Worm (Caenorhabditis elegans) whole organism, mixed stage, embryonic: ENCODE results near the gene ufm-1.

Experiments
- M03D4.4 ChIP-seq: sonication (generic microtip); optimal IDR thresholded peaks from 2 replicates; lab custom pipeline; 2017; ENCODE audit warnings: mild to moderate bottlenecking, missing genetic modification characterization, missing compliant biosample characterization
- bed-3 ChIP-seq: fragments of 200-800 bp; sonication (Bioruptor generic); optimal IDR thresholded peaks from 3 replicates; lab custom pipeline; 2018; ENCODE audit warnings: mild to moderate bottlenecking, missing genetic modification characterization, moderate library complexity, missing compliant biosample characterization
- blmp-1 ChIP-seq: fragments of 150-350 bp; optimal IDR thresholded peaks from 2 replicates; lab custom pipeline; 2014; ENCODE audit warnings: missing biosample characterization, missing genetic modification characterization
- ceh-39 ChIP-seq: fragments of 150-350 bp; optimal IDR thresholded peaks from 2 replicates; lab custom pipeline; 2014; ENCODE audit warnings: missing biosample characterization, missing genetic modification characterization
- ceh-83 ChIP-seq: fragments of 200-800 bp; sonication (Bioruptor generic); optimal IDR thresholded peaks from 2 replicates; lab custom pipeline; 2018; ENCODE audit warnings: mild to moderate bottlenecking, missing genetic modification characterization, missing compliant biosample characterization
- ces-1 ChIP-seq: fragments of 150-350 bp; optimal IDR thresholded peaks from 2 replicates; lab custom pipeline; 2014; ENCODE audit warnings: missing biosample characterization, missing genetic modification reagents, missing genetic modification characterization
- cnd-1 ChIP-seq: fragments of 200-800 bp; sonication (Bioruptor generic); optimal IDR thresholded peaks from 2 replicates; lab custom pipeline; 2018; ENCODE audit warnings: mild to moderate bottlenecking, missing genetic modification characterization, missing compliant biosample characterization
- drap-1 ChIP-seq: fragments of 200-800 bp; sonication (Bioruptor generic); optimal IDR thresholded peaks from 3 replicates; lab custom pipeline; 2018; ENCODE audit warnings: mild to moderate bottlenecking, missing genetic modification characterization, missing compliant biosample characterization
- elt-3 ChIP-seq: fragments of 150-350 bp; optimal IDR thresholded peaks from 2 replicates; lab custom pipeline; 2014; ENCODE audit warnings: missing biosample characterization, missing genetic modification characterization
- flh-1 ChIP-seq: fragments of 200-800 bp; sonication (Bioruptor generic); optimal IDR thresholded peaks from 2 replicates; lab custom pipeline; 2018; ENCODE audit warnings: mild to moderate bottlenecking, missing genetic modification characterization, moderate library complexity, missing compliant biosample characterization
- ham-2 ChIP-seq: fragments of 200-800 bp; sonication (Bioruptor generic); optimal IDR thresholded peaks from 2 replicates; lab custom pipeline; 2018; ENCODE audit warnings: mild to moderate bottlenecking, missing genetic modification characterization, missing compliant biosample characterization
- hlh-1 ChIP-seq: fragments of 150-350 bp; optimal IDR thresholded peaks from 2 replicates; lab custom pipeline; 2014; ENCODE audit warnings: missing biosample characterization, missing genetic modification reagents, missing genetic modification characterization
- lin-13 ChIP-seq: fragments of 150-350 bp; optimal IDR thresholded peaks from 2 replicates; lab custom pipeline; 2014; ENCODE audit warnings: missing biosample characterization, missing genetic modification characterization
- lin-32 ChIP-seq: fragments of 200-800 bp; sonication (Bioruptor generic); optimal IDR thresholded peaks from 2 replicates; lab custom pipeline; 2018; ENCODE audit warnings: mild to moderate bottlenecking, missing genetic modification characterization, missing compliant biosample characterization
- lsy-2 ChIP-seq: fragments of 150-350 bp; optimal IDR thresholded peaks from 2 replicates; lab custom pipeline; 2014; ENCODE audit warnings: missing biosample characterization, missing genetic modification characterization
- mab-5 ChIP-seq: fragments of 150-350 bp; optimal IDR thresholded peaks from 2 replicates; lab custom pipeline; 2014; ENCODE audit warnings: missing biosample characterization, missing genetic modification characterization
- mep-1 ChIP-seq: fragments of 150-350 bp; optimal IDR thresholded peaks from 2 replicates; lab custom pipeline; 2017; ENCODE audit warnings: missing biosample characterization, missing genetic modification reagents, missing genetic modification characterization, inconsistent platforms
- mls-2 ChIP-seq: sonication (generic microtip); optimal IDR thresholded peaks from 2 replicates; lab custom pipeline; 2016; ENCODE audit warnings: mild to moderate bottlenecking, missing genetic modification characterization, moderate library complexity, missing compliant biosample characterization
- nhr-12 ChIP-seq: fragments of 150-350 bp; optimal IDR thresholded peaks from 2 replicates; lab custom pipeline; 2014; ENCODE audit warnings: missing biosample characterization, missing genetic modification characterization
- nhr-2 ChIP-seq: fragments of 150-350 bp; optimal IDR thresholded peaks from 2 replicates; lab custom pipeline; 2014; ENCODE audit warnings: missing biosample characterization, missing genetic modification characterization
- nhr-237 ChIP-seq: fragments of 150-350 bp; optimal IDR thresholded peaks from 2 replicates; lab custom pipeline; 2014; ENCODE audit warnings: missing biosample characterization, missing genetic modification characterization
- nhr-28 ChIP-seq: fragments of 150-350 bp; optimal IDR thresholded peaks from 2 replicates; lab custom pipeline; 2014; ENCODE audit warnings: missing biosample characterization, missing genetic modification characterization
- nhr-76 ChIP-seq: sonication (generic microtip); optimal IDR thresholded peaks from 2 replicates; lab custom pipeline; 2017; ENCODE audit warnings: missing biosample characterization, missing genetic modification characterization
- pha-4 ChIP-seq: fragments of 150-350 bp; optimal IDR thresholded peaks from 2 replicates; lab custom pipeline; 2018; ENCODE audit warnings: missing biosample characterization, missing genetic modification reagents, missing genetic modification characterization
- sem-2 ChIP-seq: fragments of 200-800 bp; sonication (Bioruptor generic); optimal IDR thresholded peaks from 2 replicates; lab custom pipeline; 2018; ENCODE audit warnings: mild to moderate bottlenecking, missing genetic modification characterization, missing compliant biosample characterization
- snpc-4 ChIP-seq: fragments of 150-350 bp; optimal IDR thresholded peaks from 2 replicates; lab custom pipeline; 2014; ENCODE audit warnings: missing biosample characterization, missing genetic modification characterization
- sptf-1 ChIP-seq: sonication (generic microtip); optimal IDR thresholded peaks from 2 replicates; lab custom pipeline; 2017; ENCODE audit warnings: mild to moderate bottlenecking, missing genetic modification characterization, moderate library complexity, missing compliant biosample characterization
- tbx-8 ChIP-seq: fragments of 200-800 bp; sonication (Bioruptor generic); optimal IDR thresholded peaks from 2 replicates; lab custom pipeline; 2018; ENCODE audit warnings: mild to moderate bottlenecking, missing genetic modification characterization, moderate library complexity, missing compliant biosample characterization
- unc-120 ChIP-seq: sonication (generic microtip); optimal IDR thresholded peaks from 2 replicates; lab custom pipeline; 2017; ENCODE audit warnings: missing genetic modification characterization, missing compliant biosample characterization; ENCODE audit not compliant: poor library complexity, severe bottlenecking
- unc-39 ChIP-seq: fragments of 150-350 bp; optimal IDR thresholded peaks from 2 replicates; lab custom pipeline; 2014; ENCODE audit warnings: missing biosample characterization, missing genetic modification characterization
- unc-62 ChIP-seq: fragments of 150-350 bp; optimal IDR thresholded peaks from 2 replicates; lab custom pipeline; 2014; ENCODE audit warnings: missing biosample characterization, missing genetic modification reagents, missing genetic modification characterization
- zip-8 ChIP-seq: fragments of 150-350 bp; optimal IDR thresholded peaks from 2 replicates; lab custom pipeline; 2014; ENCODE audit warnings: missing biosample characterization, missing genetic modification characterization
- ztf-11 ChIP-seq: fragments of 150-350 bp; optimal IDR thresholded peaks from 2 replicates; lab custom pipeline; 2014; ENCODE audit warnings: missing biosample characterization, missing genetic modification characterization

ufm-1 gene

DNA sequence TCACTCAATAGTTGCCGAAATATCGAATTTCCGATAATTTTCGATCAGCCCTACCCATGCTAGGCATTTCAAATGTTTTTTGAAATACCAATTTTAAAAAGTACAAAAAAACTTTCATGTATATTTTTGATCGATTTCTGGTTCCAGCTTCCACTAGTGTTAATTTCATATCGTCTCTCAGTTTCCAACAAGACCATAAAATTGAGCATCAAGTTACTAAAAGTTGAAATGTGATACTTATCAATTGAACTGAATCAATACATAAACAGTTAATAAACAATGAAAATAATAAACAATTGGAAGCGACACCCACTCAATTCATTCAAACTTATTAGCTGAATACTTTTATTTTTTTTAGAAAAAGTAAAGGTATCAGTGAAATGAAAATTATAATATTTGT lies 7.4 kb downstream of the ufm-1 start, which contains the start of gene cup-4:
cup-4 (plus strand) TSS at position 301 of the 400 bp plus-strand sequence.
- TF ChIP-seq ceh-83 (GFP tag; lab: Kevin White, UChicago): no peak
- no peak for TF ChIP-seq tbx-8 (GFP tag; lab: Kevin White, UChicago)
- no peak for TF ChIP-seq nhr-237
- no peak for TF ChIP-seq nhr-76 (tag; lab: Kevin White, UChicago)
- TF ChIP-seq bed-3 (GFP tag; lab: Kevin White, UChicago): no peak
- no peak for TF ChIP-seq ham-2
- TF ChIP-seq nhr-2 (tag; lab: Kevin White, UChicago): no peak
- TF ChIP-seq mls-2 (tag; lab: Kevin White, UChicago): no peak
- no peak for TF ChIP-seq zip-8
- no peak for TF ChIP-seq nhr-12 (tag; lab: Kevin White, UChicago)

DNA sequence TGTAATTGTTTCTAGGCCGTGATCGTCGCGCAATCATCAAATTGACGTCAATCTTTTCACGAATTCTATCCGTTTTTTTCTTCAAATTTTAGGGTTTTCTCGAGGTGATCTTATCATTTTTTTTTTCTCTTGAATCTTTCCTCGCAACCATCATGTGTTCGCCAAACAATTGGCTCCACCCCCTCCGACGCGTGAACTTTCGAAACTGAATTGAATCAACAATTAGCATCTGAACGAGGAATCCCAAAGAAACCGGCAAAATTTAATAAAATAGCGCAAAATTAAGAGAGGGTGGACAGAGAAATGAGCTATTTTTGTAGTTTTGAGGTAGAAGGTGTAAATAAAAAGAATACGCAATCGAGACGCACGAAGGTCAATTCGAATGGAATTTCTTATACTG lies 14.0 kb downstream of the ufm-1 start:
- TF ChIP-seq blmp-1 (tag; lab: Kevin White, UChicago) (no peak), ztf-11 (tag; lab: Kevin White, UChicago) (no peak), mls-2 (tag; lab: Kevin White, UChicago) (no peak), nhr-12 (tag; lab: Kevin White, UChicago) (no peak), mab-5 (tag; lab: Kevin White, UChicago) (no peak), mep-1 (tag; lab: Kevin White, UChicago) (no peak), bed-3 (GFP tag; lab: Kevin White, UChicago) (no peak), ceh-39 (tag; lab: Kevin White, UChicago) (no peak), flh-1 (GFP tag; lab: Kevin White, UChicago) (no peak), lin-32 (GFP tag; lab: Kevin White, UChicago) (no peak), M03D4.4 (no peak), ceh-83 (GFP tag; lab: Kevin White, UChicago) (no peak), ces-1 (GFP tag; lab: Kevin White, UChicago) (no peak)

DNA sequence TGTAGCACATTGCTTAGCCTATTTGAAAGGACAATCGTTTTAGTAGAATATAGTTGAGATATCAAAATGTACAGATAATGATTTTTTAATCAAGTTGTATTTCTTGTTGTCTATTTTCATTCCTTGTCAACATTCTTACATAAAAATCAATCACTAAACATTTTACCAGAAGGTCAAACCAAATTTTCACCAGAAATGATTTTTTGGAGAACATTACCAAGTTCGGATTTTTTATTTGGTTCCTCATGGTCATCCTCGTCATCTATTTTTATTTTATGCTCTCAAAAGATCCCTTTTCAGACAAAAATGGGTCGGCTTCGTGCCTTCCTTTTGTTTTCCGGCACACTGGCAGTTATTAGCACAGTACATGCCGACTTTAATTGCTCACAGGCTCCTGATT lies 14.7 kb downstream of the ufm-1 start, which contains the start of gene tyr-1:
tyr-1 (plus strand) TSS at position 301 of the 400 bp plus-strand sequence.
- TF ChIP-seq snpc-4 (tag; lab: Kevin White, UChicago) (no peak), tbx-8 (GFP tag; lab: Kevin White, UChicago) (no peak), mep-1 (tag; lab: Kevin White, UChicago) (no peak), ztf-11 (tag; lab: Kevin White, UChicago) (no peak), nhr-237 (no peak), sptf-1 (tag; lab: Kevin White, UChicago) (no peak), pha-4 (tag; lab: Kevin White, UChicago) (no peak), nhr-2 (tag; lab: Kevin White, UChicago) (no peak)

DNA sequence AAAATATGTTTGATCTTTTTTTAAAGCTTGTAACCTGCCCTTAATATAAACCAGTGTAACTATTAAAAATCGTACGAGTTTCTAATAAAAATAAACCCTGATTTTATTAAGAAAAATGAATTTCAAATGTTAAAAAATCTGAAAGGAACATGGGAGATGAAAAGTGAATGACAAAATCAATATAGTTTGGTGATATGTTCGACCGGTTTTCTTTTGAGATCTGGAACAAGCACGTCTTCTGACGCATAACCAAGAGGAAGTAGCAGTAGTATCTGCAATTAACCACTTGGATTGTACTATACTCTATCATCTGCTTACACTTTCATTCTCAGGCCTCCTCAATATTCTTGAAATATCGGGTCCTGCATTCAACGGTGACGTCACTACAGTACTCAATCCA lies 18.3 kb downstream of the ufm-1 start:
- TF ChIP-seq ces-1 (GFP tag; lab: Kevin White, UChicago) (no peak), ham-2 (no peak), blmp-1 (tag; lab: Kevin White, UChicago) (no peak), ceh-39 (tag; lab: Kevin White, UChicago) (no peak), tbx-8 (GFP tag; lab: Kevin White, UChicago) (no peak), unc-120 (tag; lab: Kevin White, UChicago) (no peak), drap-1 (GFP tag; lab: Kevin White, UChicago) (no peak), unc-39 (tag; lab: Kevin White, UChicago) (no peak), zip-8 (no peak), elt-3 (no peak), unc-62 (no peak), nhr-2 (tag; lab: Kevin White, UChicago) (no peak), lin-32 (GFP tag; lab: Kevin White, UChicago) (no peak), bed-3 (GFP tag; lab: Kevin White, UChicago) (no peak), cnd-1 (tag; lab: Kevin White, UChicago) (no peak), sem-2 (GFP tag; lab: Kevin White, UChicago) (no peak), sptf-1 (tag; lab: Kevin White, UChicago) (no peak), mep-1 (tag; lab: Kevin White, UChicago) (no peak), hlh-1 (no peak)

DNA sequence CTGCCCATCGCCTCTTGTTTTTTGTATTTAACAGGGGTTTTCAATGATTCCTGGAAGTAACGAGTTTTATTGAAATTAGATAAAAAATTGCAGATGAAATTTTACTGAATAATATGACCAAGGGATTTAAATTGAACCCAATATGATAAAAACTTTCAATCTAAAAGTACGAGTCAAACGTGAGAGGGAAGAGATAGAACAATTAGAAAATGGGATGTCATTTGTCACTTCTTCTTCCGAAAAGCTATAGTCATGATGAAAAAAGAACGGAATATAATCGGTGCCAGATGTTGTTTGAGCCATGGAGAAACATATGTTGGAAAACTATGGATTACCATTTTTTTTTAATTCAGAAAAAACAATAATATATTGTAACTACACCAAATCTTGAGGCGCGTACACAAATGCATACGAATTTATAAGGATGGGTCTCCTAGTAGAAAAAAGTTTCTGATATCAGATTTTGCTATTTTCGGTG lies 20.1 kb downstream of the ufm-1 start, which contains the start of gene sup-18:
sup-18 (minus strand) TSS at position 51 of the 478 bp plus-strand sequence.
- TF ChIP-seq M03D4.4: no peak
- no peak for TF ChIP-seq ceh-83 (GFP tag; lab: Kevin White, UChicago)
- no peak for TF ChIP-seq nhr-237
- TF ChIP-seq lin-13: no peak
- no peak for TF ChIP-seq pha-4 (tag; lab: Kevin White, UChicago)
- no peak for TF ChIP-seq nhr-28 (tag; lab: Kevin White, UChicago)
- TF ChIP-seq lin-32 (GFP tag; lab: Kevin White, UChicago): no peak
- no peak for TF ChIP-seq drap-1 (GFP tag; lab: Kevin White, UChicago)
- TF ChIP-seq bed-3 (GFP tag; lab: Kevin White, UChicago): no peak
- TF ChIP-seq unc-62: no peak
- no peak for TF ChIP-seq nhr-12 (tag; lab: Kevin White, UChicago)
- no peak for TF ChIP-seq tbx-8 (GFP tag; lab: Kevin White, UChicago)
- no peak for TF ChIP-seq cnd-1 (tag; lab: Kevin White, UChicago)
- no peak for TF ChIP-seq flh-1 (GFP tag; lab: Kevin White, UChicago)
- no peak for TF ChIP-seq lsy-2 (tag; lab: Kevin White, UChicago)
- no peak for TF ChIP-seq blmp-1 (tag; lab: Kevin White, UChicago)
- no peak for TF ChIP-seq sem-2 (GFP tag; lab: Kevin White, UChicago)
- TF ChIP-seq zip-8: no peak
- TF ChIP-seq ztf-11 (tag; lab: Kevin White, UChicago): no peak
- TF ChIP-seq, all 35 proteins: peak for 0
